Fruit fly (Drosophila melanogaster) whole organism, embryonic: ENCODE results near the gene Smu1.
A peak's percentile ranks its signal among the peaks of the same experiment; 100 is the strongest.

Experiments
- Ada2b ChIP-seq: fragments of 200-800 bp; sonication (Bioruptor generic); IDR thresholded peaks from 2 replicates; pipeline ENCODE4 v1.3.6; 2022; ENCODE audit warnings: missing biosample characterization, missing genetic modification characterization
- Atf-2 ChIP-seq: fragments of 200-800 bp; sonication (Bioruptor generic); optimal IDR thresholded peaks from 2 replicates; lab custom pipeline; 2016; ENCODE audit warnings: missing biosample characterization, missing genetic modification characterization
- BEAF-32 ChIP-seq: fragments of 200-800 bp; sonication (Bioruptor generic); optimal IDR thresholded peaks from 3 replicates; lab custom pipeline; 2017; ENCODE audit warnings: missing biosample characterization, missing genetic modification characterization, mild to moderate bottlenecking, moderate library complexity, missing genetic modification reagents
- CG10543 ChIP-seq: fragments of 200-800 bp; sonication (Bioruptor generic); optimal IDR thresholded peaks from 3 replicates; lab custom pipeline; 2017; ENCODE audit warnings: missing biosample characterization, mild to moderate bottlenecking, missing genetic modification characterization, moderate library complexity
- CG10565 ChIP-seq: fragments of 200-800 bp; sonication (Bioruptor generic); optimal IDR thresholded peaks from 3 replicates; lab custom pipeline; 2016; ENCODE audit warnings: missing biosample characterization, mild to moderate bottlenecking, missing genetic modification characterization
- CG10654 ChIP-seq: fragments of 200-800 bp; sonication (Bioruptor generic); optimal IDR thresholded peaks from 2 replicates; lab custom pipeline; 2016; ENCODE audit warnings: missing biosample characterization, missing genetic modification characterization
- CG10959 ChIP-seq: fragments of 200-800 bp; sonication (Bioruptor generic); IDR thresholded peaks from 2 replicates; pipeline ENCODE4 v1.3.6; 2022; ENCODE audit warnings: missing biosample characterization, missing genetic modification characterization
- CG11723 ChIP-seq: fragments of 200-800 bp; sonication (Bioruptor generic); optimal IDR thresholded peaks from 2 replicates; lab custom pipeline; 2017; ENCODE audit warnings: missing biosample characterization, mild to moderate bottlenecking, missing genetic modification characterization
- CG13296 ChIP-seq: fragments of 200-800 bp; sonication (Bioruptor generic); optimal IDR thresholded peaks from 3 replicates; lab custom pipeline; 2018; ENCODE audit warnings: missing biosample characterization, mild to moderate bottlenecking, missing genetic modification characterization
- CG15073 ChIP-seq: fragments of 200-800 bp; sonication (Bioruptor generic); optimal IDR thresholded peaks from 2 replicates; lab custom pipeline; 2016; ENCODE audit warnings: missing biosample characterization, missing genetic modification characterization
- CG15514 ChIP-seq: fragments of 200-800 bp; sonication (Bioruptor generic); optimal IDR thresholded peaks from 3 replicates; lab custom pipeline; 2017; ENCODE audit warnings: missing biosample characterization, missing genetic modification characterization, mild to moderate bottlenecking, moderate library complexity, missing genetic modification reagents
- CG16779 ChIP-seq: fragments of 200-800 bp; sonication (Bioruptor generic); IDR thresholded peaks from 2 replicates; pipeline ENCODE4 v1.3.6; 2022; ENCODE audit warnings: missing biosample characterization, missing genetic modification characterization
- CG3838 ChIP-seq: fragments of 200-800 bp; sonication (Bioruptor generic); optimal IDR thresholded peaks from 3 replicates; lab custom pipeline; 2016; ENCODE audit warnings: missing biosample characterization, missing genetic modification characterization
- CG7786 ChIP-seq: fragments of 200-800 bp; sonication (Bioruptor generic); optimal IDR thresholded peaks from 2 replicates; lab custom pipeline; 2016; ENCODE audit warnings: missing biosample characterization, missing genetic modification characterization
- CG7839 ChIP-seq: fragments of 200-800 bp; sonication (Bioruptor generic); optimal IDR thresholded peaks from 3 replicates; lab custom pipeline; 2018; ENCODE audit warnings: missing biosample characterization, mild to moderate bottlenecking, missing genetic modification characterization, moderate library complexity
- CG8478 ChIP-seq: fragments of >200 bp; optimal IDR thresholded peaks from 2 replicates; lab custom pipeline; 2018
- CG8924 ChIP-seq: fragments of 200-800 bp; optimal IDR thresholded peaks from 3 replicates; lab custom pipeline; 2019; ENCODE audit warnings: missing biosample characterization, mild to moderate bottlenecking, missing genetic modification characterization, moderate library complexity
- CG9876 ChIP-seq: fragments of 200-800 bp; sonication (Bioruptor generic); optimal IDR thresholded peaks from 2 replicates; lab custom pipeline; 2016; ENCODE audit warnings: missing biosample characterization, missing genetic modification characterization
- CTCF ChIP-seq: fragments of 200-800 bp; sonication (Bioruptor generic); optimal IDR thresholded peaks from 2 replicates; lab custom pipeline; 2017; ENCODE audit warnings: missing biosample characterization, mild to moderate bottlenecking, missing genetic modification characterization, moderate library complexity
- D19B ChIP-seq: fragments of 200-800 bp; sonication (Bioruptor generic); optimal IDR thresholded peaks from 2 replicates; lab custom pipeline; 2017; ENCODE audit warnings: missing biosample characterization, mild to moderate bottlenecking, missing genetic modification characterization
- Dp ChIP-seq: fragments of 200-800 bp; sonication (Bioruptor generic); optimal IDR thresholded peaks from 2 replicates; lab custom pipeline; 2018; ENCODE audit warnings: missing biosample characterization, mild to moderate bottlenecking, missing genetic modification characterization, moderate library complexity
- HLH3B ChIP-seq: fragments of 200-800 bp; sonication (Bioruptor generic); IDR thresholded peaks from 2 replicates; pipeline ENCODE4 v1.3.6; 2022; ENCODE audit warnings: missing biosample characterization, missing genetic modification characterization
- HLH54F ChIP-seq: fragments of 200-800 bp; sonication (Bioruptor generic); optimal IDR thresholded peaks from 3 replicates; lab custom pipeline; 2016; ENCODE audit warnings: missing biosample characterization, missing genetic modification characterization
- Hand ChIP-seq: fragments of 200-800 bp; sonication (Bioruptor generic); optimal IDR thresholded peaks from 2 replicates; lab custom pipeline; 2017; ENCODE audit warnings: mild to moderate bottlenecking, missing biosample characterization, missing genetic modification reagents, missing genetic modification characterization
- NfI ChIP-seq: fragments of 200-800 bp; sonication (Bioruptor generic); optimal IDR thresholded peaks from 3 replicates; lab custom pipeline; 2018; ENCODE audit warnings: missing biosample characterization, mild to moderate bottlenecking, missing genetic modification characterization, moderate library complexity
- Poxn ChIP-seq: fragments of 200-800 bp; sonication (Bioruptor generic); IDR thresholded peaks from 2 replicates; pipeline ENCODE4 v1.3.6; 2022; ENCODE audit warnings: missing biosample characterization, missing genetic modification characterization
- Ravus ChIP-seq: fragments of 200-800 bp; sonication (Bioruptor generic); IDR thresholded peaks from 2 replicates; pipeline ENCODE4 v1.3.6; 2022; ENCODE audit warnings: missing biosample characterization, missing genetic modification characterization
- Spps ChIP-seq: fragments of 200-800 bp; sonication (Bioruptor generic); optimal IDR thresholded peaks from 2 replicates; lab custom pipeline; 2018; ENCODE audit warnings: missing biosample characterization, mild to moderate bottlenecking, missing genetic modification characterization
- Xbp1 ChIP-seq: fragments of 200-800 bp; sonication (Bioruptor generic); optimal IDR thresholded peaks from 3 replicates; lab custom pipeline; 2016; ENCODE audit warnings: missing biosample characterization, mild to moderate bottlenecking, missing genetic modification characterization
- ab ChIP-seq: fragments of 200-800 bp; sonication (Bioruptor generic); optimal IDR thresholded peaks from 2 replicates; lab custom pipeline; 2016; ENCODE audit warnings: missing biosample characterization, missing genetic modification characterization
- amos ChIP-seq: fragments of 200-800 bp; sonication (Bioruptor generic); IDR thresholded peaks from 2 replicates; pipeline ENCODE4 v1.3.6; 2022; ENCODE audit warnings: missing biosample characterization, missing genetic modification characterization; ENCODE audit not compliant: partially characterized antibody
- bab2 ChIP-seq: fragments of 200-800 bp; sonication (Bioruptor generic); optimal IDR thresholded peaks from 2 replicates; lab custom pipeline; 2016; ENCODE audit warnings: missing biosample characterization, missing genetic modification characterization
- br ChIP-seq: fragments of >200 bp; optimal IDR thresholded peaks from 2 replicates; lab custom pipeline; 2017
- cg ChIP-seq: fragments of 200-800 bp; sonication (Bioruptor generic); optimal IDR thresholded peaks from 3 replicates; lab custom pipeline; 2019; ENCODE audit warnings: missing biosample characterization, mild to moderate bottlenecking, missing genetic modification characterization, moderate library complexity
- emc ChIP-seq: fragments of 200-800 bp; sonication (Bioruptor generic); optimal IDR thresholded peaks from 2 replicates; lab custom pipeline; 2016; ENCODE audit warnings: missing biosample characterization, missing genetic modification characterization
- esg ChIP-seq: fragments of 200-800 bp; sonication (Bioruptor generic); conservative IDR thresholded peaks from 2 replicates; pipeline ENCODE4 v1.3.6; 2022; ENCODE audit warnings: missing biosample characterization, missing genetic modification characterization
- ewg ChIP-seq: fragments of 200-800 bp; sonication (Bioruptor generic); optimal IDR thresholded peaks from 3 replicates; lab custom pipeline; 2017; ENCODE audit warnings: mild to moderate bottlenecking, missing biosample characterization, missing genetic modification reagents, missing genetic modification characterization
- fu2 ChIP-seq: fragments of 200-800 bp; sonication (Bioruptor generic); optimal IDR thresholded peaks from 2 replicates; lab custom pipeline; 2016; ENCODE audit warnings: missing biosample characterization, missing genetic modification characterization
- jing ChIP-seq: fragments of 200-800 bp; sonication (Bioruptor generic); optimal IDR thresholded peaks from 2 replicates; lab custom pipeline; 2018; ENCODE audit warnings: missing biosample characterization, mild to moderate bottlenecking, missing genetic modification characterization
- lov ChIP-seq, 2 experiments: fragments of 200-800 bp in 1 of 2; fragments of >200 bp in 1 of 2; sonication (Bioruptor generic) in 1 of 2; IDR thresholded peaks in 1 of 2; optimal IDR thresholded peaks in 1 of 2; 2 replicates in 1 of 2; 3 replicates in 1 of 2; pipeline versions ENCODE4 v1.3.6 to Lab custom; 2017 to 2022; ENCODE audit warnings: missing biosample characterization in 1 of 2, missing genetic modification characterization in 1 of 2
- mirr ChIP-seq: fragments of 200-800 bp; sonication (Bioruptor generic); optimal IDR thresholded peaks from 3 replicates; lab custom pipeline; 2018; ENCODE audit warnings: missing biosample characterization, mild to moderate bottlenecking, missing genetic modification characterization
- nom ChIP-seq: fragments of 200-800 bp; sonication (Bioruptor generic); optimal IDR thresholded peaks from 2 replicates; lab custom pipeline; 2017; ENCODE audit warnings: missing biosample characterization, missing genetic modification characterization, mild to moderate bottlenecking, moderate library complexity, missing genetic modification reagents
- oc ChIP-seq: fragments of 200-800 bp; sonication (Bioruptor generic); optimal IDR thresholded peaks from 2 replicates; lab custom pipeline; 2018; ENCODE audit warnings: missing biosample characterization, mild to moderate bottlenecking, missing genetic modification characterization, moderate library complexity
- phol ChIP-seq: fragments of 200-800 bp; sonication (Bioruptor generic); optimal IDR thresholded peaks from 3 replicates; lab custom pipeline; 2018; ENCODE audit warnings: missing biosample characterization, mild to moderate bottlenecking, missing genetic modification characterization, moderate library complexity
- prd ChIP-seq, 3 experiments: fragments of >200 bp in 2 of 3; fragments of 200-800 bp in 1 of 3; sonication (Bioruptor generic) in 1 of 3; optimal IDR thresholded peaks in 2 of 3; IDR thresholded peaks in 1 of 3; 2 replicates in 2 of 3; 3 replicates in 1 of 3; pipeline versions ENCODE4 v1.3.6 to Lab custom; 2017 to 2022; ENCODE audit warnings: missing biosample characterization in 1 of 3, missing genetic modification characterization in 1 of 3
- pzg ChIP-seq: fragments of 200-800 bp; sonication (Bioruptor generic); optimal IDR thresholded peaks from 3 replicates; lab custom pipeline; 2018; ENCODE audit warnings: missing biosample characterization, mild to moderate bottlenecking, missing genetic modification characterization, moderate library complexity
- row ChIP-seq: fragments of 200-800 bp; sonication (Bioruptor generic); IDR thresholded peaks from 3 replicates; pipeline ENCODE4 v1.3.6; 2022; ENCODE audit warnings: missing biosample characterization, missing genetic modification characterization
- slbo ChIP-seq: fragments of 200-800 bp; sonication (Bioruptor generic); IDR thresholded peaks from 2 replicates; pipeline ENCODE4 v1.3.6; 2022; ENCODE audit warnings: missing biosample characterization, missing genetic modification characterization
- vnd ChIP-seq: fragments of 200-800 bp; sonication (Bioruptor generic); IDR thresholded peaks from 3 replicates; pipeline ENCODE4 v1.3.6; 2022; ENCODE audit warnings: missing biosample characterization, missing genetic modification characterization; ENCODE audit not compliant: partially characterized antibody

Smu1 gene

DNA sequence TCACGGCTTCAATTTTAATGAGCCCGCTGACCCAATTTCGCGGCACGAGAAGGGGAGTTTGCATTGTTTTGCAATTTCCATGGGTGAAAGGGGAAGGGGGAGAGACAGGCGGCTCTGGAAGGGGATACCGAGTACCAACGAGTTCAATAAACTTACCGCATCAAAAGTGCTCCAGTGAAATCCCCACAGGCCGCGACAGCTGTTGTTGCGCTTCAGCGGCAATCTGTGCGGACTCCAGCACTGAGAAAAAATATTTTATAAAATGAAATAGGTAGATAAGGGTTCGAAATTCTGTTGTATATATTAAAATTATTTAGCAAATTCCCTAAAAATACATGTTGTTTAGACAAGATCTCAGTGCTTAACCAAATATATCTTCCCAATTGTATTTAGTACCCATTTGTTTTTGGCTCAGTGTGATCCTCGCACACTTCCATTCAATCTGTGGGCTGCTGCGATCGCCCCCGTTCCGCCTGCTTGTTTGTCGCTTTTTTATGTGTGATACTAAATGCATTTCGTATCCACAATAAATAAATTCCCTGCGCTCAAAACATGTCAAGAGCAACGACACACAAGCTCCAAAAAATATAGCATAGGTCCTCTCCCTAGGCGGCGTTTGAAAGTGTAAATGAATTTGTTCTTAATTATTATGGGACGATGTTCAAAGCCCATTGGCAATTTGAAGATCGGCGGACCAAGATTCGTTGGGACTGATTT is 14.6 kb upstream of the Smu1 start (continued):
- TF ChIP-seq D19B (GFP tag; lab: Kevin White, UChicago), result no peak
- TF ChIP-seq slbo (GFP tag; lab: Robert Waterston, UW), result peak; percentile 49
- TF ChIP-seq CG13296 (GFP tag; lab: Kevin White, UChicago), result no peak
- peak; percentile 84 for TF ChIP-seq row
- no peak for TF ChIP-seq pzg
- TF ChIP-seq nom (GFP tag; lab: Kevin White, UChicago), result peak; percentile 75
- TF ChIP-seq CG10654 (GFP tag; lab: Kevin White, UChicago), result peak; percentile 55
- TF ChIP-seq CG10543 (GFP tag; lab: Kevin White, UChicago), result no peak
- TF ChIP-seq CG7786, result peak; percentile 27
- TF ChIP-seq Xbp1, result peak; percentile 82
- peak; percentile 25 for TF ChIP-seq CG10565 (GFP tag; lab: Kevin White, UChicago)
- peak; percentile 68 for TF ChIP-seq bab2 (GFP tag; lab: Kevin White, UChicago)
- TF ChIP-seq br (lab: Kevin White, UChicago), result no peak
- TF ChIP-seq CG11723, result peak; percentile 62
- TF ChIP-seq Ada2b (GFP tag; lab: Robert Waterston, UW), result peak; percentile 83
- TF ChIP-seq prd (optimal IDR thresholded peaks at IDR 0.05; lab: Kevin White, UChicago), result no peak
- TF ChIP-seq prd (GFP tag; IDR thresholded peaks at IDR 0.05; lab: Robert Waterston, UW), result peak; percentile 88
- peak; percentile 16 for TF ChIP-seq CG3838 (GFP tag; lab: Kevin White, UChicago)
- no peak for TF ChIP-seq amos
- TF ChIP-seq BEAF-32 (GFP tag; lab: Kevin White, UChicago), result no peak
- TF ChIP-seq CG16779 (GFP tag; lab: Robert Waterston, UW), result no peak
- peak; percentile 37 for TF ChIP-seq CG15514
- TF ChIP-seq mirr (GFP tag; lab: Kevin White, UChicago), result no peak
- no peak for TF ChIP-seq Dp (GFP tag; lab: Kevin White, UChicago)
- peak; percentile 77 for TF ChIP-seq ewg (GFP tag; lab: Kevin White, UChicago)
- TF ChIP-seq HLH3B (GFP tag; lab: Robert Waterston, UW), result peak; percentile 78
- peak; percentile 83 for TF ChIP-seq CG8924 (tag; lab: Kevin White, UChicago)
- TF ChIP-seq vnd (GFP tag; lab: Robert Waterston, UW), result no peak
- peak; percentile 75 for TF ChIP-seq esg (GFP tag; lab: Robert Waterston, UW)
- no peak for TF ChIP-seq cg (GFP tag; lab: Kevin White, UChicago)
- no peak for TF ChIP-seq Hand (GFP tag; lab: Kevin White, UChicago)
- peak; percentile 83 for TF ChIP-seq oc (tag; lab: Kevin White, UChicago)
- peak; percentile 52 for TF ChIP-seq NfI (GFP tag; lab: Kevin White, UChicago)
- no peak for TF ChIP-seq CG8478
- peak; percentile 1 for TF ChIP-seq HLH54F (GFP tag; lab: Kevin White, UChicago)
- peak; percentile 60; the same call in 1 of the 2 replicates for TF ChIP-seq CG10959 (GFP tag; lab: Robert Waterston, UW)
- no peak for TF ChIP-seq CG15073 (GFP tag; lab: Kevin White, UChicago)
- TF ChIP-seq CTCF (GFP tag; lab: Kevin White, UChicago), result no peak
- TF ChIP-seq lov (optimal IDR thresholded peaks at IDR 0.05; lab: Kevin White, UChicago), result no peak
- peak; percentile 82 for TF ChIP-seq lov (GFP tag; IDR thresholded peaks at IDR 0.05; lab: Robert Waterston, UW)
- no peak for TF ChIP-seq fu2
- TF ChIP-seq Poxn (GFP tag; lab: Robert Waterston, UW), result no peak
- TF ChIP-seq emc (GFP tag; lab: Kevin White, UChicago), result no peak
- TF ChIP-seq CG7839 (tag; lab: Kevin White, UChicago), result peak; percentile 83
- peak; percentile 49 for TF ChIP-seq Ravus
- TF ChIP-seq Spps (tag; lab: Kevin White, UChicago), result peak; percentile 77
- TF ChIP-seq phol, result peak; percentile 91
- peak; percentile 56 for TF ChIP-seq Atf-2 (GFP tag; lab: Kevin White, UChicago)
- TF ChIP-seq ab, result no peak
- peak; percentile 0 for TF ChIP-seq CG9876
- peak; percentile 61 for TF ChIP-seq jing
